Worm (Caenorhabditis elegans) whole organism, young adult: ENCODE measurements around the gene Y49F6C.8.

ENCODE experiments used
- F49E8.2 ChIP-seq: sonication (generic microtip); optimal IDR thresholded peaks from 3 replicates; lab custom pipeline; 2017; ENCODE audit warnings: missing genetic modification characterization, mild to moderate bottlenecking, missing compliant biosample characterization, antibody characterized with exemption, moderate library complexity; ENCODE audit not compliant: insufficient read depth
- ama-1 ChIP-seq, 3 experiments: fragments of 150-350 bp in 1 of 3; sonication (generic microtip) in 2 of 3; optimal IDR thresholded peaks; 2 replicates each; lab custom pipeline; 2014 to 2018; ENCODE audit warnings: missing biosample characterization in 2 of 3, missing genetic modification characterization in 2 of 3, missing genetic modification reagents in 2 of 3
- ets-4 ChIP-seq: fragments of 200-800 bp; sonication (Bioruptor generic); optimal IDR thresholded peaks from 2 replicates; lab custom pipeline; 2018; ENCODE audit warnings: mild to moderate bottlenecking, missing genetic modification characterization, missing compliant biosample characterization
- him-1 ChIP-seq: sonication (generic microtip); optimal IDR thresholded peaks from 2 replicates; lab custom pipeline; 2016; ENCODE audit warnings: missing genotype, missing genetic modification reagents, missing genetic modification characterization, missing compliant biosample characterization
- mes-4 ChIP-seq: sonication (generic microtip); optimal IDR thresholded peaks from 2 replicates; lab custom pipeline; 2016; ENCODE audit warnings: missing genotype, missing genetic modification characterization, missing compliant biosample characterization
- pha-4 ChIP-seq: fragments of 150-350 bp; sonication (generic microtip); optimal IDR thresholded peaks from 2 replicates; lab custom pipeline; 2014; ENCODE audit warnings: missing biosample characterization, missing genetic modification reagents, missing genetic modification characterization
- sptf-2 ChIP-seq: fragments of 200-800 bp; sonication (Bioruptor generic); optimal IDR thresholded peaks from 2 replicates; lab custom pipeline; 2018; ENCODE audit warnings: mild to moderate bottlenecking, missing genetic modification characterization, missing compliant biosample characterization
- tbx-9 ChIP-seq: sonication (generic microtip); optimal IDR thresholded peaks from 2 replicates; lab custom pipeline; 2016; ENCODE audit warnings: borderline replicate concordance, missing genetic modification characterization, inconsistent platforms, missing compliant biosample characterization
- unc-62 ChIP-seq: fragments of 150-350 bp; optimal IDR thresholded peaks from 2 replicates; lab custom pipeline; 2014; ENCODE audit warnings: missing biosample characterization, missing genetic modification reagents, missing genetic modification characterization
- ztf-22 ChIP-seq: fragments of 200-800 bp; sonication (Bioruptor generic); optimal IDR thresholded peaks from 2 replicates; lab custom pipeline; 2018; ENCODE audit warnings: mild to moderate bottlenecking, missing genetic modification characterization, moderate library complexity, missing compliant biosample characterization

DNA sequence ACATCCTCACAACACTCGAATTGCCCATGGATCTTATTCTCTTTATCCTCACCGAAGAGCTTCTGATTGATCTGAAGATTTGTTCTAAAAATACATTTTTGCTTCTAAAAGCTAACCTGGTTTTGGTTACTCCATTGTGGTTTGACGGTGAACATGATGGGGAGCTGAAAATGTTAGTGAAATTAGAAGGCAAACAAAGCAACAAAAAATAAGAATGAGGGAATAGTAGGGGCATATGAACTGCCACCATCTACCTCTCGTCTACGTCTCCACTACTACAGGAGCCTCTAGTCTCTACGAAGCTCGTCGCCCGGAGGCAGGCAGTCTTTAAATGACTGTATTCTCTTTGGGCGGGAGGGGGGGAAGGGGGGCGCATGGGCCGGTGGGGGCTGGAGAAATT, 15.8 kb upstream of the Y49F6C.8 start, which contains the start of gene T06D4.2:
- TF ChIP-seq ama-1 (optimal IDR thresholded peaks at IDR 0.05; lab: Kevin White, UChicago) (no peak), ama-1 (GFP tag; optimal IDR thresholded peaks at IDR 0.05; lab: Kevin White, UChicago) (no peak), ztf-22 (GFP tag; lab: Kevin White, UChicago) (no peak), tbx-9 (tag; lab: Kevin White, UChicago) (no peak), F49E8.2 (tag; lab: Kevin White, UChicago) (no peak), unc-62 (GFP tag; lab: Kevin White, UChicago) (no peak), sptf-2 (GFP tag; lab: Kevin White, UChicago) (no peak), pha-4 (tag; lab: Kevin White, UChicago) (no peak), ets-4 (GFP tag; lab: Kevin White, UChicago) (no peak), him-1 (tag; lab: Kevin White, UChicago) (no peak), mes-4 (tag; lab: Kevin White, UChicago) (no peak)
